Worm (Caenorhabditis elegans) whole organism, L2 larva: ENCODE data around the gene C47E8.9.
A peak's percentile ranks its signal among the peaks of the same experiment; 100 is the strongest.

ENCODE experiments used
- C34F6.9 ChIP-seq: fragments of 150-350 bp; optimal IDR thresholded peaks from 2 replicates; lab custom pipeline; 2014; ENCODE audit warnings: missing biosample characterization, missing genetic modification characterization
- F13H6.1 ChIP-seq: sonication (generic microtip); optimal IDR thresholded peaks from 2 replicates; lab custom pipeline; 2016; ENCODE audit warnings: missing genetic modification characterization, missing compliant biosample characterization
- R02D3.7 ChIP-seq: fragments of 150-350 bp; optimal IDR thresholded peaks from 2 replicates; lab custom pipeline; 2014; ENCODE audit warnings: missing biosample characterization, missing genetic modification characterization
- Y55F3AM.14 ChIP-seq: fragments of 200-800 bp; sonication (Bioruptor generic); optimal IDR thresholded peaks from 2 replicates; lab custom pipeline; 2018; ENCODE audit warnings: mild to moderate bottlenecking, missing genetic modification characterization, missing compliant biosample characterization
- ZK546.5 ChIP-seq: sonication (generic microtip); optimal IDR thresholded peaks from 2 replicates; lab custom pipeline; 2017; ENCODE audit warnings: missing biosample characterization, missing genetic modification characterization
- alr-1 ChIP-seq: fragments of 150-350 bp; optimal IDR thresholded peaks from 2 replicates; lab custom pipeline; 2014; ENCODE audit warnings: missing biosample characterization, missing genetic modification characterization
- ama-1 ChIP-seq: fragments of 150-350 bp; optimal IDR thresholded peaks from 2 replicates; lab custom pipeline; 2018; ENCODE audit warnings: inconsistent platforms
- blmp-1 ChIP-seq: sonication (generic microtip); optimal IDR thresholded peaks from 2 replicates; lab custom pipeline; 2017; ENCODE audit warnings: missing genetic modification characterization, mild to moderate bottlenecking, missing compliant biosample characterization, antibody characterized with exemption, moderate library complexity; ENCODE audit not compliant: insufficient read depth
- ceh-16 ChIP-seq: fragments of 150-350 bp; optimal IDR thresholded peaks from 2 replicates; lab custom pipeline; 2014; ENCODE audit warnings: missing biosample characterization, missing genetic modification characterization
- ceh-82 ChIP-seq: fragments of 150-350 bp; optimal IDR thresholded peaks from 2 replicates; lab custom pipeline; 2014; ENCODE audit warnings: missing biosample characterization, missing genetic modification characterization
- crh-2 ChIP-seq: sonication (generic microtip); optimal IDR thresholded peaks from 2 replicates; lab custom pipeline; 2017; ENCODE audit warnings: missing biosample characterization, missing genetic modification characterization
- elt-1 ChIP-seq: fragments of 150-350 bp; optimal IDR thresholded peaks from 2 replicates; lab custom pipeline; 2014; ENCODE audit warnings: missing biosample characterization, missing genetic modification characterization
- fos-1 ChIP-seq: fragments of 150-350 bp; optimal IDR thresholded peaks from 2 replicates; lab custom pipeline; 2014; ENCODE audit warnings: missing biosample characterization, missing genetic modification characterization
- gmeb-1 ChIP-seq: fragments of 150-350 bp; optimal IDR thresholded peaks from 2 replicates; lab custom pipeline; 2014; ENCODE audit warnings: missing biosample characterization, missing genetic modification characterization
- lin-11 ChIP-seq: fragments of 150-350 bp; sonication (generic microtip); optimal IDR thresholded peaks from 2 replicates; lab custom pipeline; 2014; ENCODE audit warnings: missing biosample characterization, missing genetic modification characterization, inconsistent platforms, mixed read lengths
- lin-13 ChIP-seq: fragments of 150-350 bp; optimal IDR thresholded peaks from 2 replicates; lab custom pipeline; 2014; ENCODE audit warnings: missing biosample characterization, missing genetic modification reagents, missing genetic modification characterization
- lsy-2 ChIP-seq, 2 experiments: fragments of 150-350 bp in 1 of 2; sonication (generic microtip) in 1 of 2; optimal IDR thresholded peaks; 2 replicates each; lab custom pipeline; 2014 to 2017; ENCODE audit warnings: missing biosample characterization in 2 of 2, missing genetic modification characterization in 2 of 2
- mab-5 ChIP-seq: fragments of 150-350 bp; optimal IDR thresholded peaks from 2 replicates; lab custom pipeline; 2014; ENCODE audit warnings: missing biosample characterization, missing genetic modification characterization
- mbf-1 ChIP-seq: sonication (generic microtip); optimal IDR thresholded peaks from 2 replicates; lab custom pipeline; 2017; ENCODE audit warnings: missing biosample characterization, missing genetic modification characterization
- mdl-1 ChIP-seq, 2 experiments: fragments of 150-350 bp in 1 of 2; sonication (generic microtip) in 1 of 2; optimal IDR thresholded peaks; 2 replicates each; lab custom pipeline; 2017; ENCODE audit warnings: missing biosample characterization in 2 of 2, missing genetic modification characterization in 2 of 2
- nhr-10 ChIP-seq: sonication (generic microtip); optimal IDR thresholded peaks from 2 replicates; lab custom pipeline; 2017; ENCODE audit warnings: missing biosample characterization, missing genetic modification characterization
- nhr-11 ChIP-seq: fragments of 150-350 bp; optimal IDR thresholded peaks from 2 replicates; lab custom pipeline; 2014; ENCODE audit warnings: missing biosample characterization, missing genetic modification characterization
- nhr-12 ChIP-seq: fragments of 150-350 bp; optimal IDR thresholded peaks from 2 replicates; lab custom pipeline; 2014; ENCODE audit warnings: missing biosample characterization, missing genetic modification characterization
- nhr-129 ChIP-seq: fragments of 150-350 bp; optimal IDR thresholded peaks from 2 replicates; lab custom pipeline; 2014; ENCODE audit warnings: missing biosample characterization, missing genetic modification characterization
- nhr-21 ChIP-seq: fragments of 150-350 bp; optimal IDR thresholded peaks from 2 replicates; lab custom pipeline; 2014; ENCODE audit warnings: missing biosample characterization, missing genetic modification characterization
- nhr-23 ChIP-seq: fragments of 150-350 bp; optimal IDR thresholded peaks from 2 replicates; lab custom pipeline; 2014; ENCODE audit warnings: missing biosample characterization, missing genetic modification reagents, missing genetic modification characterization
- nhr-25 ChIP-seq: fragments of 150-350 bp; sonication (generic microtip); optimal IDR thresholded peaks from 3 replicates; lab custom pipeline; 2014; ENCODE audit warnings: missing biosample characterization, missing genetic modification characterization
- nhr-6 ChIP-seq: fragments of 150-350 bp; optimal IDR thresholded peaks from 2 replicates; lab custom pipeline; 2014; ENCODE audit warnings: missing biosample characterization, missing genetic modification characterization
- nhr-77 ChIP-seq: fragments of 150-350 bp; optimal IDR thresholded peaks from 2 replicates; lab custom pipeline; 2014; ENCODE audit warnings: missing biosample characterization, missing genetic modification characterization
- peb-1 ChIP-seq: fragments of 150-350 bp; optimal IDR thresholded peaks from 2 replicates; lab custom pipeline; 2014; ENCODE audit warnings: missing biosample characterization, missing genetic modification characterization
- sem-4 ChIP-seq: fragments of 150-350 bp; optimal IDR thresholded peaks from 2 replicates; lab custom pipeline; 2014; ENCODE audit warnings: missing biosample characterization, missing genetic modification reagents, missing genetic modification characterization
- skn-1 ChIP-seq: sonication (generic microtip); optimal IDR thresholded peaks from 2 replicates; lab custom pipeline; 2017; ENCODE audit warnings: missing biosample characterization, missing genetic modification characterization
- sma-3 ChIP-seq: sonication (generic microtip); optimal IDR thresholded peaks from 2 replicates; lab custom pipeline; 2016; ENCODE audit warnings: missing genetic modification reagents, missing genetic modification characterization, missing compliant biosample characterization
- sma-9 ChIP-seq, 2 experiments: fragments of 150-350 bp in 1 of 2; sonication (generic microtip) in 1 of 2; optimal IDR thresholded peaks; 2 replicates each; lab custom pipeline; 2014 to 2016; ENCODE audit warnings: missing genetic modification characterization in 2 of 2, mild to moderate bottlenecking in 1 of 2, missing biosample characterization in 1 of 2, missing compliant biosample characterization in 1 of 2, missing genetic modification reagents in 1 of 2, moderate library complexity in 1 of 2
- snpc-4 ChIP-seq: fragments of 150-350 bp; optimal IDR thresholded peaks from 2 replicates; lab custom pipeline; 2014; ENCODE audit warnings: missing biosample characterization, missing genetic modification characterization
- unc-55 ChIP-seq: fragments of 150-350 bp; sonication (generic microtip); optimal IDR thresholded peaks from 3 replicates; lab custom pipeline; 2014; ENCODE audit warnings: missing biosample characterization, missing genetic modification reagents, missing genetic modification characterization
- unc-62 ChIP-seq: fragments of 150-350 bp; optimal IDR thresholded peaks from 2 replicates; lab custom pipeline; 2014; ENCODE audit warnings: missing biosample characterization, missing genetic modification reagents, missing genetic modification characterization
- zag-1 ChIP-seq: fragments of 150-350 bp; optimal IDR thresholded peaks from 2 replicates; lab custom pipeline; 2014; ENCODE audit warnings: missing biosample characterization, missing genetic modification characterization
- ztf-1 ChIP-seq: fragments of 200-800 bp; sonication (Bioruptor generic); conservative IDR thresholded peaks from 2 replicates; pipeline ENCODE4 v1.3.6; 2022; ENCODE audit warnings: missing genetic modification characterization, missing compliant biosample characterization
- ztf-11 ChIP-seq: sonication (generic microtip); optimal IDR thresholded peaks from 2 replicates; lab custom pipeline; 2017; ENCODE audit warnings: missing biosample characterization, missing genetic modification characterization
- ztf-4 ChIP-seq: fragments of 150-350 bp; optimal IDR thresholded peaks from 2 replicates; lab custom pipeline; 2014; ENCODE audit warnings: missing biosample characterization, missing genetic modification characterization

Gene C47E8.9

ce11 chrV:14649929-14650328, 13.2 kb upstream of the C47E8.9 start (continued):
- TF ChIP-seq sma-9 (GFP tag; optimal IDR thresholded peaks at IDR 0.05; lab: Kevin White, UChicago) (peak; percentile 6), sma-9 (tag; optimal IDR thresholded peaks at IDR 0.05; lab: Kevin White, UChicago) (no peak), fos-1 (tag; lab: Kevin White, UChicago) (no peak)

DNA sequence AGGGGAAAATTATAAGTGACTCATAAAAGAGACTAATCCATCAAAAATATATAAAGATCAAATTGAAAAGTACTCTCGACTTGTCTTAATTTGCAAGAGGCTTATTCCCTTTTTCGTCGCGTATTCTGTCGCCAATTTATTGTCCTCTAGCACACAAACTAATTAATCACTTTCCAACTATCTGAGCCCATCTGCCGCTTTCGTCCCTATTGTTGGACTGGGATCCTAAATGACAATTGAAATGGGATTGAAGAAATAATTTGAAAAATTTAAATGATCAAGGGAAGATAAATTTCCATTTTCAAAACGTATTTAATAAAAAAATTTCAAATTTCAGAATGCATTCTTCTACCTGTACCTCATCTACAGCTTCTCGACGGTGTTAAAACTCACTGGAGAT, 12.5 kb upstream of the C47E8.9 start:
- no peak for TF ChIP-seq F13H6.1 (tag; lab: Kevin White, UChicago)
- TF ChIP-seq nhr-21 = no peak
- TF ChIP-seq lin-13 = no peak
- TF ChIP-seq sma-3 (GFP tag; lab: Kevin White, UChicago) = no peak
- TF ChIP-seq blmp-1 = no peak
- no peak for TF ChIP-seq skn-1
- no peak for TF ChIP-seq ZK546.5 (tag; lab: Kevin White, UChicago)
- TF ChIP-seq Y55F3AM.14 = no peak
- TF ChIP-seq C34F6.9 (tag; lab: Kevin White, UChicago) = no peak
- no peak for TF ChIP-seq ztf-1 (GFP tag; lab: Robert Waterston, UW)
- no peak for TF ChIP-seq zag-1
- TF ChIP-seq ama-1 (lab: Kevin White, UChicago) = no peak
- TF ChIP-seq nhr-23 (tag; lab: Kevin White, UChicago) = no peak
- TF ChIP-seq lin-11 (tag; lab: Kevin White, UChicago) = no peak
- TF ChIP-seq ztf-4 (tag; lab: Kevin White, UChicago) = no peak
- no peak for TF ChIP-seq nhr-6 (tag; lab: Kevin White, UChicago)
- no peak for TF ChIP-seq nhr-129 (tag; lab: Kevin White, UChicago)
- TF ChIP-seq mdl-1 (tag; optimal IDR thresholded peaks at IDR 0.05; lab: Kevin White, UChicago) = no peak
- TF ChIP-seq mbf-1 (tag; lab: Kevin White, UChicago) = no peak
- TF ChIP-seq, all 48 proteins: peak for 0

- no peak for TF ChIP-seq unc-55 (GFP tag; lab: Kevin White, UChicago)
- no peak for TF ChIP-seq ztf-11 (tag; lab: Kevin White, UChicago)
- no peak for TF ChIP-seq peb-1 (tag; lab: Kevin White, UChicago)
- TF ChIP-seq mbf-1 (tag; lab: Kevin White, UChicago) = no peak
- no peak for TF ChIP-seq mdl-1 (tag; optimal IDR thresholded peaks at IDR 0.05; lab: Kevin White, UChicago)
- TF ChIP-seq snpc-4 (tag; lab: Kevin White, UChicago) = no peak
- TF ChIP-seq mab-5 (tag; lab: Kevin White, UChicago) = no peak
- no peak for TF ChIP-seq alr-1 (tag; lab: Kevin White, UChicago)
- TF ChIP-seq ceh-82 = no peak
- TF ChIP-seq nhr-11 = no peak
- no peak for TF ChIP-seq skn-1
- no peak for TF ChIP-seq fos-1 (tag; lab: Kevin White, UChicago)
- peak; percentile 29 for TF ChIP-seq blmp-1
- peak; percentile 47 for TF ChIP-seq nhr-25 (tag; lab: Kevin White, UChicago)
- no peak for TF ChIP-seq C34F6.9 (tag; lab: Kevin White, UChicago)
- TF ChIP-seq nhr-10 = no peak
- no peak for TF ChIP-seq ama-1 (lab: Kevin White, UChicago)
Measured at ce11 chrV:14655689-14656088, 7.4 kb upstream of the C47E8.9 start.

DNA sequence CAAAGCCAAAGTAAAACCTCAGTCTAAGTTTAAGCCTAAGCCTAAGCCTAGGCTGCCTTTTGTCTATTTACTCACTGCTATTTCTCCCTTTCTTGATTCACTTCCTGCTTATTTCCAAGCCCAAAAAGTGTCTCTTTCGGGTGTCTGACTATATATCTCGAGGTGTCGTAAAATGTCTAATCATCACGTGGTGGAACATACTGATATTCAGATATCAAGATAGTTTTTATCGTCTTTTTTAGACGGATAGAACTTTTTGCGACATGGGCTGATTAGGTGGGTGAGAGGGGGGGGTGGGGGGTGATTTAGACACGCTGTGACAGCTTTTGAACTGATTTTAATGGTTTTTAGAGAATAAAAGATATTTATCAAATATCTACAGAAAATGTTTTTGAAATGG, 6.1 kb upstream of the C47E8.9 start:
- TF ChIP-seq elt-1 (tag; lab: Kevin White, UChicago) (no peak), alr-1 (tag; lab: Kevin White, UChicago) (no peak), R02D3.7 (tag; lab: Kevin White, UChicago) (no peak), ZK546.5 (tag; lab: Kevin White, UChicago) (no peak), ztf-11 (tag; lab: Kevin White, UChicago) (no peak), ztf-4 (tag; lab: Kevin White, UChicago) (no peak), nhr-11 (no peak), nhr-12 (tag; lab: Kevin White, UChicago) (no peak), ceh-16 (tag; lab: Kevin White, UChicago) (no peak), nhr-6 (tag; lab: Kevin White, UChicago) (no peak), gmeb-1 (tag; lab: Kevin White, UChicago) (peak; percentile 35), nhr-77 (tag; lab: Kevin White, UChicago) (no peak), skn-1 (no peak), nhr-25 (tag; lab: Kevin White, UChicago) (peak; percentile 11), ama-1 (lab: Kevin White, UChicago) (no peak), nhr-10 (no peak), sem-4 (tag; lab: Kevin White, UChicago) (no peak), crh-2 (tag; lab: Kevin White, UChicago) (no peak), lsy-2 (tag; optimal IDR thresholded peaks at IDR 0.05; lab: Kevin White, UChicago) (no peak), sma-9 (GFP tag; optimal IDR thresholded peaks at IDR 0.05; lab: Kevin White, UChicago) (peak; percentile 20), sma-9 (tag; optimal IDR thresholded peaks at IDR 0.05; lab: Kevin White, UChicago) (no peak), unc-62 (no peak)
